Worm (Caenorhabditis elegans): ENCODE data around the gene F32F2.4.

DNA sequence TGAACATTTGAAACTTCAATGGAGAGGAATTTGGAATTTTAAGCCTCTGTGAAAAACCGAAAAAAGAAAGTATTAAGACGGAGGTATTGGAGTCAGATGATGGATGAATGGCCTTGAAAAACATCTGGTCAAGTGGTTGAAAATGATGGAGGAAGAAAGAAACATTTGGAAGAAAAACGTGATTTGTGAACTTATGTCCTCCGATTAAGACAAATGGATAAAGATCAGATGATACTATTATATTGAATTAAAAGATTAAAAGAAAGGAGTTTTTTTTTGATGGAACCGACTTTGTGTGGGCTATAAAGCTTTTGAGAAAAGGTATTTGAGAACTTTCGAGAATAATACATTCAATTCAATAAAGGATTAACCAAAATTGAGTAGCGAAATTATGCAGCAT is 16.5 kb upstream of the F32F2.4 start:
- no peak for TF ChIP-seq nhr-11 (tag; optimal IDR thresholded peaks at IDR 0.05)
- peak; percentile 80 for TF ChIP-seq nhr-25 (tag; optimal IDR thresholded peaks at IDR 0.05)
- no peak for TF ChIP-seq blmp-1 (tag; optimal IDR thresholded peaks at IDR 0.05; ENCODE audit: insufficient read depth)
- TF ChIP-seq elt-1 (tag; optimal IDR thresholded peaks at IDR 0.05), result no peak
- no peak for TF ChIP-seq ztf-11 (tag; optimal IDR thresholded peaks at IDR 0.05)
- no peak for TF ChIP-seq ama-1 (optimal IDR thresholded peaks at IDR 0.05)
- TF ChIP-seq nhr-77 (tag; optimal IDR thresholded peaks at IDR 0.05), result no peak
- no peak for TF ChIP-seq zag-1 (tag; optimal IDR thresholded peaks at IDR 0.05)
- peak; percentile 2 for TF ChIP-seq egl-27 (tag; optimal IDR thresholded peaks at IDR 0.05)
- no peak for TF ChIP-seq nhr-237 (tag; optimal IDR thresholded peaks at IDR 0.05)
- no peak for TF ChIP-seq aly-2 (tag; optimal IDR thresholded peaks at IDR 0.05)

All from whole organism, L2 larva.